Fruit fly (Drosophila melanogaster): ENCODE measurements around the gene NPF.

dm6 chr3R:16655000-16655493 lies 46.0 kb downstream of the NPF start:
- TF ChIP-seq D1 (tag; optimal IDR thresholded peaks at IDR 0.05), result no peak
- no peak for TF ChIP-seq CG10348 (GFP tag; IDR thresholded peaks at IDR 0.05)

Measured in whole organism, pupa.